Fruit fly (Drosophila melanogaster) whole organism, embryonic: ENCODE data around the gene CG6724.
A peak's percentile ranks its signal among the peaks of the same experiment; 100 is the strongest.

ENCODE experiments used
- Adf1 ChIP-seq: fragments of 200-800 bp; sonication (Bioruptor generic); IDR thresholded peaks from 2 replicates; pipeline ENCODE4 v1.3.6; 2022; ENCODE audit warnings: missing biosample characterization, missing genetic modification characterization
- Atf3 ChIP-seq: fragments of 200-800 bp; sonication (Bioruptor generic); optimal IDR thresholded peaks from 3 replicates; lab custom pipeline; 2016; ENCODE audit warnings: missing biosample characterization, missing genetic modification characterization
- Atf6 ChIP-seq: fragments of 200-800 bp; sonication (Bioruptor generic); IDR thresholded peaks from 2 replicates; pipeline ENCODE4 v1.3.6; 2022; ENCODE audit warnings: missing biosample characterization, missing genetic modification characterization
- B-H1 ChIP-seq: fragments of 200-800 bp; sonication (Bioruptor generic); IDR thresholded peaks from 3 replicates; pipeline ENCODE4 v1.3.6; 2022; ENCODE audit warnings: missing biosample characterization, missing genetic modification characterization
- BtbVII ChIP-seq: fragments of 200-800 bp; sonication (Bioruptor generic); optimal IDR thresholded peaks from 3 replicates; lab custom pipeline; 2017; ENCODE audit warnings: missing biosample characterization, mild to moderate bottlenecking, missing genetic modification characterization
- CG10267 ChIP-seq: fragments of 200-800 bp; sonication (Bioruptor generic); optimal IDR thresholded peaks from 2 replicates; lab custom pipeline; 2018; ENCODE audit warnings: missing biosample characterization, mild to moderate bottlenecking, missing genetic modification characterization, moderate library complexity
- CG11695 ChIP-seq: fragments of 200-800 bp; sonication (Bioruptor generic); IDR thresholded peaks from 3 replicates; pipeline ENCODE4 v1.3.6; 2022; ENCODE audit warnings: missing biosample characterization, missing genetic modification characterization
- CG14965 ChIP-seq: fragments of 200-800 bp; sonication (Bioruptor generic); optimal IDR thresholded peaks from 2 replicates; lab custom pipeline; 2016; ENCODE audit warnings: missing biosample characterization, missing genetic modification characterization, borderline replicate concordance
- CG15073 ChIP-seq: fragments of 200-800 bp; sonication (Bioruptor generic); optimal IDR thresholded peaks from 2 replicates; lab custom pipeline; 2016; ENCODE audit warnings: missing biosample characterization, missing genetic modification characterization
- CG15269 ChIP-seq: fragments of 200-800 bp; sonication (Bioruptor generic); optimal IDR thresholded peaks from 2 replicates; lab custom pipeline; 2018; ENCODE audit warnings: missing biosample characterization, mild to moderate bottlenecking, missing genetic modification characterization, moderate library complexity
- CG16813 ChIP-seq: fragments of 200-800 bp; sonication (Bioruptor generic); IDR thresholded peaks from 3 replicates; pipeline ENCODE4 v1.3.6; 2022; ENCODE audit warnings: missing biosample characterization, missing genetic modification characterization; ENCODE audit not compliant: partially characterized antibody
- CG16863 ChIP-seq: fragments of 200-800 bp; sonication (Bioruptor generic); optimal IDR thresholded peaks from 3 replicates; lab custom pipeline; 2016; ENCODE audit warnings: missing biosample characterization, missing genetic modification characterization
- CG17186 ChIP-seq: fragments of 200-800 bp; sonication (Bioruptor generic); optimal IDR thresholded peaks from 3 replicates; lab custom pipeline; 2017; ENCODE audit warnings: missing biosample characterization, missing genetic modification reagents, missing genetic modification characterization
- CG17328 ChIP-seq: fragments of 200-800 bp; sonication (Bioruptor generic); IDR thresholded peaks from 2 replicates; pipeline ENCODE4 v1.3.6; 2022; ENCODE audit warnings: missing biosample characterization, missing genetic modification characterization
- CG18476 ChIP-seq: fragments of 200-800 bp; sonication (Bioruptor generic); optimal IDR thresholded peaks from 2 replicates; lab custom pipeline; 2016; ENCODE audit warnings: missing biosample characterization, mild to moderate bottlenecking, missing genetic modification characterization
- CG18599 ChIP-seq: fragments of 200-800 bp; sonication (Bioruptor generic); optimal IDR thresholded peaks from 3 replicates; lab custom pipeline; 2017; ENCODE audit warnings: missing biosample characterization, missing genetic modification characterization, mild to moderate bottlenecking, moderate library complexity, missing genetic modification reagents
- CG2875 ChIP-seq: fragments of 200-800 bp; sonication (Bioruptor generic); optimal IDR thresholded peaks from 2 replicates; lab custom pipeline; 2017; ENCODE audit warnings: missing biosample characterization, mild to moderate bottlenecking, missing genetic modification characterization, missing genetic modification reagents
- CG30431 ChIP-seq: fragments of 200-800 bp; sonication (Bioruptor generic); optimal IDR thresholded peaks from 2 replicates; lab custom pipeline; 2017; ENCODE audit warnings: missing biosample characterization, missing genetic modification characterization
- CG34376 ChIP-seq: fragments of 200-800 bp; sonication (Bioruptor generic); optimal IDR thresholded peaks from 2 replicates; lab custom pipeline; 2018; ENCODE audit warnings: missing biosample characterization, mild to moderate bottlenecking, missing genetic modification characterization
- CG4424 ChIP-seq: fragments of 200-800 bp; sonication (Bioruptor generic); optimal IDR thresholded peaks from 3 replicates; lab custom pipeline; 2016; ENCODE audit warnings: missing biosample characterization, missing genetic modification characterization
- CG6813 ChIP-seq: fragments of 200-800 bp; sonication (Bioruptor generic); optimal IDR thresholded peaks from 2 replicates; lab custom pipeline; 2017; ENCODE audit warnings: missing biosample characterization, missing genetic modification characterization, mild to moderate bottlenecking, moderate library complexity, missing genetic modification reagents
- CG8290 ChIP-seq, 3 experiments: fragments of 200-800 bp; sonication (Bioruptor generic); optimal IDR thresholded peaks; 2 replicates each; lab custom pipeline; 2016 to 2019; ENCODE audit warnings: missing biosample characterization in 3 of 3, missing genetic modification characterization in 3 of 3, mild to moderate bottlenecking in 2 of 3, moderate library complexity in 1 of 3
- CG8478 ChIP-seq: fragments of >200 bp; optimal IDR thresholded peaks from 2 replicates; lab custom pipeline; 2018
- CG8924 ChIP-seq: fragments of 200-800 bp; optimal IDR thresholded peaks from 3 replicates; lab custom pipeline; 2019; ENCODE audit warnings: missing biosample characterization, mild to moderate bottlenecking, missing genetic modification characterization, moderate library complexity
- CG9437 ChIP-seq: fragments of 200-800 bp; sonication (Bioruptor generic); optimal IDR thresholded peaks from 2 replicates; lab custom pipeline; 2018; ENCODE audit warnings: missing biosample characterization, mild to moderate bottlenecking, missing genetic modification characterization
- D19A ChIP-seq: fragments of 200-800 bp; optimal IDR thresholded peaks from 3 replicates; lab custom pipeline; 2019; ENCODE audit warnings: missing biosample characterization, mild to moderate bottlenecking, missing genetic modification characterization, moderate library complexity
- Dad ChIP-seq: fragments of 200-800 bp; sonication (Bioruptor generic); optimal IDR thresholded peaks from 3 replicates; lab custom pipeline; 2016; ENCODE audit warnings: missing biosample characterization, missing genetic modification characterization
- Deaf1 ChIP-seq: fragments of 200-800 bp; optimal IDR thresholded peaks from 3 replicates; lab custom pipeline; 2019; ENCODE audit warnings: missing biosample characterization, mild to moderate bottlenecking, missing genetic modification characterization, moderate library complexity
- Doc3 ChIP-seq: fragments of 200-800 bp; sonication (Bioruptor generic); IDR thresholded peaks from 3 replicates; pipeline ENCODE4 v1.3.6; 2022; ENCODE audit warnings: missing biosample characterization, missing genetic modification characterization; ENCODE audit not compliant: partially characterized antibody
- Hr3 ChIP-seq: fragments of 200-800 bp; sonication (Bioruptor generic); optimal IDR thresholded peaks from 3 replicates; lab custom pipeline; 2016; ENCODE audit warnings: missing biosample characterization, missing genetic modification characterization
- Lim3 ChIP-seq: fragments of 200-800 bp; sonication (Bioruptor generic); IDR thresholded peaks from 2 replicates; pipeline ENCODE4 v1.3.6; 2022; ENCODE audit warnings: missing biosample characterization, missing genetic modification characterization
- Meics ChIP-seq: fragments of 200-800 bp; sonication (Bioruptor generic); optimal IDR thresholded peaks from 2 replicates; lab custom pipeline; 2017; ENCODE audit warnings: missing biosample characterization, mild to moderate bottlenecking, missing genetic modification characterization
- Opbp ChIP-seq: fragments of 200-800 bp; sonication (Bioruptor generic); IDR thresholded peaks from 3 replicates; pipeline ENCODE4 v1.3.6; 2022; ENCODE audit warnings: missing biosample characterization, missing genetic modification characterization; ENCODE audit not compliant: partially characterized antibody
- PHDP ChIP-seq: fragments of 200-800 bp; sonication (Bioruptor generic); optimal IDR thresholded peaks from 3 replicates; lab custom pipeline; 2018; ENCODE audit warnings: missing biosample characterization, mild to moderate bottlenecking, missing genetic modification characterization, moderate library complexity
- Rfx ChIP-seq: fragments of 200-800 bp; sonication (Bioruptor generic); IDR thresholded peaks from 2 replicates; pipeline ENCODE4 v1.3.6; 2022; ENCODE audit warnings: missing biosample characterization, missing genetic modification characterization
- TFAM ChIP-seq: fragments of 200-800 bp; sonication (Bioruptor generic); optimal IDR thresholded peaks from 2 replicates; lab custom pipeline; 2017; ENCODE audit warnings: missing biosample characterization, missing genetic modification characterization, inconsistent platforms
- ab ChIP-seq: fragments of 200-800 bp; sonication (Bioruptor generic); optimal IDR thresholded peaks from 2 replicates; lab custom pipeline; 2016; ENCODE audit warnings: missing biosample characterization, missing genetic modification characterization
- ase ChIP-seq: fragments of 200-800 bp; sonication (Bioruptor generic); IDR thresholded peaks from 3 replicates; pipeline ENCODE4 v1.3.6; 2022; ENCODE audit warnings: missing biosample characterization, missing genetic modification characterization
- chinmo ChIP-seq: fragments of 200-800 bp; sonication (Bioruptor generic); IDR thresholded peaks from 4 replicates; pipeline ENCODE4 v1.3.6; 2022; ENCODE audit warnings: missing biosample characterization, missing genetic modification characterization; ENCODE audit not compliant: partially characterized antibody
- chm ChIP-seq: fragments of 200-800 bp; sonication (Bioruptor generic); IDR thresholded peaks from 2 replicates; pipeline ENCODE4 v1.3.6; 2022; ENCODE audit warnings: missing biosample characterization, missing genetic modification characterization
- ci ChIP-seq: fragments of 200-800 bp; sonication (Bioruptor generic); IDR thresholded peaks from 3 replicates; pipeline ENCODE4 v1.3.6; 2022; ENCODE audit warnings: missing biosample characterization, missing genetic modification characterization
- corto ChIP-seq: fragments of 200-800 bp; sonication (Bioruptor generic); optimal IDR thresholded peaks from 2 replicates; lab custom pipeline; 2016; ENCODE audit warnings: missing biosample characterization, mild to moderate bottlenecking, missing genetic modification characterization, moderate library complexity
- disco-r ChIP-seq: fragments of 200-800 bp; sonication (Bioruptor generic); optimal IDR thresholded peaks from 2 replicates; lab custom pipeline; 2016; ENCODE audit warnings: missing biosample characterization, missing genetic modification characterization
- en ChIP-seq: fragments of 200-800 bp; sonication (Bioruptor generic); optimal IDR thresholded peaks from 2 replicates; lab custom pipeline; 2016; ENCODE audit warnings: missing biosample characterization, missing genetic modification characterization
- hb ChIP-seq: fragments of 200-800 bp; sonication (Bioruptor generic); IDR thresholded peaks from 3 replicates; pipeline ENCODE4 v1.3.6; 2022; ENCODE audit warnings: missing biosample characterization, missing genetic modification characterization; ENCODE audit not compliant: partially characterized antibody
- hbn ChIP-seq: fragments of 200-800 bp; sonication (Bioruptor generic); IDR thresholded peaks from 2 replicates; pipeline ENCODE4 v1.3.6; 2022; ENCODE audit warnings: missing biosample characterization, missing genetic modification characterization; ENCODE audit not compliant: partially characterized antibody
- lola ChIP-seq, 3 experiments: fragments of >200 bp in 2 of 3; fragments of 200-800 bp in 1 of 3; sonication (Bioruptor generic) in 1 of 3; optimal IDR thresholded peaks; 2 replicates each; lab custom pipeline; 2017 to 2019; ENCODE audit warnings: missing biosample characterization in 3 of 3, missing genetic modification characterization in 3 of 3, mild to moderate bottlenecking in 1 of 3, moderate library complexity in 1 of 3
- nerfin-1 ChIP-seq: fragments of 200-800 bp; sonication (Bioruptor generic); optimal IDR thresholded peaks from 3 replicates; lab custom pipeline; 2019; ENCODE audit warnings: missing biosample characterization, mild to moderate bottlenecking, missing genetic modification characterization, moderate library complexity
- salm ChIP-seq: fragments of 200-800 bp; sonication (Bioruptor generic); optimal IDR thresholded peaks from 2 replicates; lab custom pipeline; 2018; ENCODE audit warnings: missing biosample characterization, mild to moderate bottlenecking, missing genetic modification characterization
- sens-2 ChIP-seq: fragments of 200-800 bp; sonication (Bioruptor generic); IDR thresholded peaks from 2 replicates; pipeline ENCODE4 v1.3.6; 2022; ENCODE audit warnings: missing biosample characterization, missing genetic modification characterization

Gene CG6724

DNA sequence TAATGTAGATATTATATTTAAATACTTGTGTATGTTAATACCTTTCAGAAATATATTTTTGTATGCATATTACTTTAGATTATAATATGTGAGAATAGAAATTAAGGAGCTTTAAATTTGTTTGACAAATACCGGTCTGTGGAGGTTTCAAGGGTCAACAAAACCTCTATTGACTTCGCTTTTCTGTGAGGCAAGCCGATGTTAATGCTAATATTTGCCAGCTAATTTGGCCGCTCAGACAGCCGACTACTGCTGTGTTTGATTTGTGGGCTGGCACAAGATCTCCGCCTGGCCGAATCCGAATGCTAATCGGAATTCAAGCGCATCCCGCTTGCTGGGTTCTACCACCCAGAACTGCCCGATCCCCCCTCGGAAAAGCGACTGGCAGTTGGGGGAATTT lies 15.2 kb downstream of the CG6724 start (continued):
- TF ChIP-seq CG10267 (tag; lab: Kevin White, UChicago) (no peak), CG15073 (no peak), CG15269 (tag; lab: Kevin White, UChicago) (no peak), Dad (GFP tag; lab: Kevin White, UChicago) (no peak), CG17186 (GFP tag; lab: Kevin White, UChicago) (no peak), D19A (tag; lab: Kevin White, UChicago) (no peak), CG18599 (peak; percentile 1), Meics (GFP tag; lab: Kevin White, UChicago) (peak; percentile 25), CG4424 (GFP tag; lab: Kevin White, UChicago) (no peak), en (GFP tag; lab: Kevin White, UChicago) (no peak), hb (GFP tag; lab: Robert Waterston, UW) (no peak), CG34376 (GFP tag; lab: Kevin White, UChicago) (no peak), chm (GFP tag; lab: Robert Waterston, UW) (no peak), BtbVII (GFP tag; lab: Kevin White, UChicago) (no peak), nerfin-1 (tag; lab: Kevin White, UChicago) (no peak), Opbp (GFP tag; lab: Robert Waterston, UW) (no peak), chinmo (GFP tag; lab: Robert Waterston, UW) (no peak), Atf6 (0 out of 2 replicates have a peak, but pooled peaks have one; percentile 29), Hr3 (GFP tag; lab: Kevin White, UChicago) (no peak), B-H1 (GFP tag; lab: Robert Waterston, UW) (no peak), corto (no peak), CG9437 (GFP tag; lab: Kevin White, UChicago) (no peak), CG11695 (GFP tag; lab: Robert Waterston, UW) (0 out of 3 replicates have a peak, but pooled peaks have one; percentile 23), CG14965 (no peak), disco-r (GFP tag; lab: Kevin White, UChicago) (no peak), TFAM (GFP tag; lab: Kevin White, UChicago) (no peak), Rfx (GFP tag; lab: Robert Waterston, UW) (peak; percentile 27; the same call in 1 of the 2 replicates), CG8478 (lab: Kevin White, UChicago) (no peak), Doc3 (no peak), PHDP (tag; lab: Kevin White, UChicago) (peak; percentile 47), CG6813 (GFP tag; lab: Kevin White, UChicago) (peak; percentile 20), CG30431 (no peak), ab (GFP tag; lab: Kevin White, UChicago) (no peak), CG17328 (GFP tag; lab: Robert Waterston, UW) (no peak), Deaf1 (tag; lab: Kevin White, UChicago) (no peak), CG16863 (GFP tag; lab: Kevin White, UChicago) (no peak), sens-2 (GFP tag; lab: Robert Waterston, UW) (no peak), Atf3 (GFP tag; lab: Kevin White, UChicago) (no peak), lola (GFP tag; optimal IDR thresholded peaks at IDR 0.05; lab: Kevin White, UChicago) (no peak), CG8924 (no peak), ci (GFP tag; lab: Robert Waterston, UW) (0 out of 3 replicates have a peak, but pooled peaks have one; percentile 20), salm (tag; lab: Kevin White, UChicago) (no peak), CG8290 (GFP tag; optimal IDR thresholded peaks at IDR 0.05; lab: Kevin White, UChicago) (no peak), CG8290 (tag; optimal IDR thresholded peaks at IDR 0.05; lab: Kevin White, UChicago) (peak in 1 of 2 experiments; percentile 22), CG2875 (GFP tag; lab: Kevin White, UChicago) (no peak), hbn (no peak), Lim3 (GFP tag; lab: Robert Waterston, UW) (no peak), ase (GFP tag; lab: Robert Waterston, UW) (no peak), Adf1 (no peak), CG16813 (GFP tag; lab: Robert Waterston, UW) (no peak), CG18476 (GFP tag; lab: Kevin White, UChicago) (peak; percentile 83)
